Fruit fly (Drosophila melanogaster) Kc167 (cell line): ENCODE data around the gene Sras.

Source experiments
- Myc ChIP-seq: fragments of >200 bp; optimal IDR thresholded peaks from 2 replicates; lab custom pipeline; 2017; ENCODE audit warnings: missing external identifiers
- Sin3A ChIP-seq: fragments of >200 bp; optimal IDR thresholded peaks from 2 replicates; lab custom pipeline; 2018; ENCODE audit warnings: missing external identifiers
- h ChIP-seq: fragments of >200 bp; optimal IDR thresholded peaks from 3 replicates; lab custom pipeline; 2018; ENCODE audit warnings: missing external identifiers
- insv ChIP-seq: fragments of >200 bp; optimal IDR thresholded peaks from 3 replicates; lab custom pipeline; 2018; ENCODE audit warnings: missing external identifiers
- psq ChIP-seq: fragments of >200 bp; optimal IDR thresholded peaks from 2 replicates; lab custom pipeline; 2017; ENCODE audit warnings: missing external identifiers
- ttk ChIP-seq: sonication (Bioruptor generic); optimal IDR thresholded peaks from 2 replicates; lab custom pipeline; 2017; ENCODE audit warnings: missing external identifiers

Gene Sras

DNA sequence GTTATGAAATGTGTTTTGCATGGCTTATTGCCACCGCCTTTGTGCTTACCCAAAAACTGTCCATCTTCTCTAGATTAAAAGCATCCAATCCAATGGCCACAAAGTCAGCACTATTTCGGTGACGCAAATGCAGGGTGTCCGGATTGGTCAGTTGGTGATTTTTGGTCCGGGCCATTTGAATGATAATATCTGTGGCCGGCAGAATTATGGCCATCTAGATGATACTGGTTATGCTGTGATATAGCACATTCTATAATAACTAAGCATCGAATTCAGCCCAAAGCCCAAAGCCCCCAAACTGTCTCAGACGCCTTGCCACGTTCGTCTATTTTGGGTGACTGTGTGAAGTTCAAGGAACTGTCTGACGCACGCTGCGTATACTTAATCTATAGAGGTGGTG, 7.4 kb upstream of the Sras start:
- no peak for TF ChIP-seq Sin3A (lab: Kevin White, UChicago)
- no peak for TF ChIP-seq psq
- no peak for TF ChIP-seq Myc (lab: Kevin White, UChicago)
- TF ChIP-seq h (lab: Kevin White, UChicago), result no peak
- TF ChIP-seq ttk, result no peak

DNA sequence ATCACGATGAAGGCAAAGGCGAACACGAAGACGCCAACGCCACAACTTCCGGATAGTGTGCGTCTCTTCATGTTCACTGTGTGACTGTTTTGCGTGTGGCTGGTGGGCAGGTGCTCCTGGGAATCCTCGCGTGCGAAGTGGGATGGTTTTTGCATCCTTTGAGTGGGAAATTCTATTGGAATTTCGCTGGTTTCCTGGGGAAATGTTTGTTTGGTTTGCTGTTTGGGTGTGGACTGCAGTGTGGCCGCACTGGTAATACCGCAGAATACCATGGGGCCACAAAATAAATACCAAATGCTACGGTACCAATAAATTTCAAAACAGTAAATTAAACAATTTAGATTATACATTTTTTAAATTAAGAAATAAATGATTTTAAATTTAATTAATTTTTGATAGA, 2.2 kb upstream of the Sras start, which contains the start of gene sinu:
Gene sinu, minus strand, starts transcription at position 258 of the 400 bp plus-strand sequence.
- no peak for TF ChIP-seq insv (lab: Kevin White, UChicago)
- no peak for TF ChIP-seq Myc (lab: Kevin White, UChicago)
- no peak for TF ChIP-seq psq
- TF ChIP-seq h (lab: Kevin White, UChicago), result no peak
- TF ChIP-seq Sin3A (lab: Kevin White, UChicago), result no peak
- TF ChIP-seq ttk, result no peak

DNA sequence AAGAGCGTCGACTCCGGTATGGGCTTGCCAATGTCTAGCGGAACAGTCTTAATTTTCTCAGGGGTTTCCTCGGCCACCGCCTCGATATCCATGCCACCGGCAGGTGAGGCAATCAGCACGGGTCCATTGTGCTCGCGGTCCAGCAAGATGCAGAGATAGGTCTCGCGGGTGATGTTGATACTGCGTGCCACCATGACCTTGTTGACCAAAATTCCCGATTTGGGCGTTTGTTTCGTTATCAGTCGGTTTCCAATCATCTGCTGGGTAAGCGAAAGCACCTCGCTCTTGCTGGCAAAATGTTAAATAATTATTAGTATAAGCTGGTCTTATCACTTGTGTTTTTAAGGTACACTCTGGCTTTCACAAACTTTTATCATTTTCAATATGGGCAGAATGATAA, 990 bp upstream of the Sras start:
- TF ChIP-seq insv (lab: Kevin White, UChicago) (no peak), h (lab: Kevin White, UChicago) (no peak), Sin3A (lab: Kevin White, UChicago) (no peak), ttk (no peak), psq (no peak), Myc (lab: Kevin White, UChicago) (no peak)

DNA sequence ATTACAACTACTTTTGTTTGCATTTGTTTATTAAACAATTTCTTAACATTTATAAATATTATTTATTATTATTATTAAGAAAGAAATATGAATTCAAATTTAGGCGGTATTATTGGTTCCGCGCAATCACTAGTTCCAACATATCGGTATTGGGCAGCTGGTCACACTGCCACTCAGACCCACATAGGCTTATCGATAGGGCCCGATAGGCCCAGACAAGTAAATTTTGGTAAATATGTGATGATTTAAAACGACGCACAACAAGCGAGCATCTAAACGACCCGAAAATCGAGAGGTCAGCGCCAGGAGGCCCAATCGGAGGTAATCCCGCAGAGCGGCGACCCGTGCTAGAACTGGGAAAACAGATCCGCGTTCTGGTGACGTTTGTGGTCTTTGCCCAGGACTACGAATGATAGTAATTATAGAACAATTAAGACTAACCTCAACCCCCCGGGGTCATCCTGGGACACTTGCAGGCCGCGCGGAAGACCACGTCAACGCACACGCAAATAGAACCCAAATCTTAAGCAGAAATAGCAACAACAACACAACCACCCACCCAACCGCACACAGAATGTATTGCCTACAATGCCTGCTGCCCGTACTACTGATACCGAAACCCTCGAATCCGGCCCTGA, 1.6 kb downstream of the Sras start, which contains the start of gene bc10:
Gene bc10, plus strand, starts transcription at position 181 of the 638 bp plus-strand sequence.
- TF ChIP-seq h (lab: Kevin White, UChicago) (no peak), psq (no peak), insv (lab: Kevin White, UChicago) (no peak), Sin3A (lab: Kevin White, UChicago) (no peak)

DNA sequence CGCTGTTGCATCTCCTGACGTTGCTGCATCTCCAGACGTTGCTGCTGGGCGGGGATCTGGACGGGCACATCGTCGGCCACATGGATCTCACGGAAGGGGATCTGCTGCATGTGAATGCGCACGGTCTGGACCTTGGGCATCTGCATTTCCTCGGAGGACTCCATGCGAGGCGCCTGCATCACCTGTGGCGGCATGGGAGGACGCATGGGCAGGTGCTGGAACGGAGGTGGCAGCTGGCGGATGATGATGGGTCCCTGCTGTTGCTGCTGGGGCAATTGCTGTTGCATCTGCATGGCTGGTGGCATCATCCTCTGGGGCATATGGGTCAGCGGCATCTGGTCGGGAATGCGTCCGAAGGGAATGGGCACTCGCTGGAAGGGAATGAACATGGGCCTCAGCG, 4.8 kb downstream of the Sras start:
- TF ChIP-seq insv (lab: Kevin White, UChicago), result no peak

DNA sequence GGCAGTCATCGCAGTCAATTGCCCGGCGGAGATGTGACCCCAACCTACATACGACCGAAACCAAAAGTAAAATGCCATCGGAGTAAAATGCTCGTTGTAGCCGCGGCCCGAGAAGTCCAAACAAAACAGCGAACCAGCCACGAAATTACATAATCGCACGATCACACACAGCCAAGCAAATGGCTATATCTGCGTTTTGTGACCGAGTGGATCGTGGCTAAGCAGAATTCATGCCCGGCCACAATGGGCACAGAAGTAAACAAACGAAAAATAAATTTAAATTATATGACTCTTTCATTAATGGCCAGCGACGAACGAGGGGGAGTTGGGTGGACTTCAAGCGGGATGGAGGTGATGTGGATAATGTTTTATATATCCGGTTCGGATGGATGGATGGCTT, 6.2 kb downstream of the Sras start:
- no peak for TF ChIP-seq h (lab: Kevin White, UChicago)
- TF ChIP-seq ttk, result no peak
- no peak for TF ChIP-seq insv (lab: Kevin White, UChicago)
- TF ChIP-seq psq, result no peak
- no peak for TF ChIP-seq Sin3A (lab: Kevin White, UChicago)
- no peak for TF ChIP-seq Myc (lab: Kevin White, UChicago)

DNA sequence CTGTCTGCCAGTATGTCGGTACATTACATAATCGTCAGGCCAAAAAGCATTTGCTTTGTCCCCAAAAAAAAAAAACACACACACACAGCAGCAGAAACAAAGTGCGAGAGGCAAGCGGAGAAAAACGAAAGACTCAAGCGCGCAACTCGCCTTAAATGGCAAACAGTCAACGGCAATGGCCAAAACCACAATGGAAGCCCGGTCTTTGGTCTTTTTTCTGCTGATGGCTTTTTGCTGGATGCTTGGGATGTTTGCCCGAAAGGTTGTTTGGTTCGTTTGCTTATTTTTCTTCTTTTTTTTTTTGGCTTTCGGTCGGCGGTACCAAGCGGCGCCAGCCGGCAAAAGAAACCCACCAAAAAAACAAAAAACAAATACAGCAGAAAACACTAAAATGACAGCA, 7.5 kb downstream of the Sras start:
- TF ChIP-seq ttk (no peak), insv (lab: Kevin White, UChicago) (no peak), psq (no peak), Myc (lab: Kevin White, UChicago) (no peak), Sin3A (lab: Kevin White, UChicago) (no peak), h (lab: Kevin White, UChicago) (no peak)

DNA sequence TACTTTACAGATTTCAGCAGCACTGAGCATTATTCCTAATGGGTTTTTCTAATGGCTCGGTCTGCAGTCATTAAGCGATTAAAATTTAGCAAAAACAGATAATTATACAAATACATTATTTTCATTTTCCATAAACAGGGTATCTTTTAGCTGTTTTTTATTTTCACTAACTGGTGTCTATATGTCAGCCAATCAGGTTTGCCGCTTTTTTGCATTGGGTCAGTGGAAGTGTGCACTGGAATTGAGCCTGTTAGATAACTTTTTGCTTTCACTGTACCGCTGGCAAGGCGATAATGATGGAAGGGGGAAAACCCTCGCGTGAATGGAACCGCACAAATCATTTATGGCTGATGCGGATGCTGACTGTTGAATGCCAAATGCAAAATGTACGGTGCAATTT, 11.9 kb downstream of the Sras start:
- TF ChIP-seq insv (lab: Kevin White, UChicago) (no peak), h (lab: Kevin White, UChicago) (no peak), Sin3A (lab: Kevin White, UChicago) (no peak), ttk (no peak), psq (no peak), Myc (lab: Kevin White, UChicago) (no peak)

DNA sequence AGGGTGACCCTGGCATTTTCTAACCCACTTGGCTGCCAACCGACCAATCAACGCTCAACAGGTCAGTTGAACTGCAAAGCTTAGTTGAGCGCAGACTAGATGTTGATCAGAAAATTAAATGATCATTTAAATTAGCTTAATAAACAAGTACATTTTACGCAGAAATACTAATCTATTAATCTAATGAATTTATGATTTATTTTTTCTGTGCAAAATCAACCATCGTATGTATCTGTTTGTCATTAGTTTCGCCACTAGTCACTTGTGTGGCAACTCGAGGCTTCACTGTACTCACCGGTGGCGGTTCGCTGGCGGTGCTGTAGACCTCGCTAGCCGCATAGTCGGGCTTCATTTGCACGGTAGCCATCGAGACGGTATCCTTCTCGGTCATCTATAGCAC, 13.0 kb downstream of the Sras start:
- TF ChIP-seq insv (lab: Kevin White, UChicago) (no peak), psq (no peak), Sin3A (lab: Kevin White, UChicago) (no peak), ttk (no peak)

DNA sequence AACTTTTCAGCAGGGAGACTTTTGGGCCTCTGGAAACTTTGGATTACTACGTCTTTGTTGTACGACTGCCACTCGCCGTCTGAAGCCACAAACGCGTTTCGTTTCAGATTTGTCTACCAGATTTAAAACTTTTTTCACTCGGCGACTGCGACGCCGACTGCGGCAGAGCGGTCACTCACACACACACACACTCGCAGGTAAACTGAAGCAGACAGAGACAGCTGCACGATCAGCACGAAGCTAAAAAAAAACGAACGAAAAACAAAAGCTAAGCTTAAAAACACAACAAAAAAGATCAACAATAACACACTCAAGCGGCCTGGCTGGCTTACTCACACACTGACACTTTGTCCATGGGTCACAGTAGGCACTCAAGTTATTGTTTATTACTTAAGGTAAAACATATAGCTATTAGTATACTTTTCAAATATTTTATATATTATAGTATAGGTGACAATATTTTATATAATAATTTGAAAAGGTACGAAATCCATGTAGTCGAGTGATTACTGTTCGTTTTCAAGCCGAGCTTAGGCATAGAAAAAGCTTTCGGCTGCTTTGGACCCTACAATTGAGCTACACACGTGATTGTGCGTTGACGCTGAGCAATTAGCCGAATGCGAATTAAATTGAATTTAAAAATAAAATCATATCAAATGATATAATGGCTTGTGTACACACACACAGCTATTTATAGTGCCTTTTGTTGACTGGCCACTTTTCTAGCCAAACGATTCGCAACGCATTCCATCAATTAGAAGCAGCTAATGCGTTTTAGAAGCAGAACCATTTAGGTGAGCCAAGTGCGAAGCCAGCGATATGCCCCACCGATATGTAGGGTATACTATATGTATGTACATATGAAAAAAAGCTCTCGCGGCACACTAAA, 13.9 kb downstream of the Sras start, which contains the start of gene Msr-110:
Gene Msr-110, minus strand, starts transcription at position 99 of the 889 bp plus-strand sequence.
- TF ChIP-seq h (lab: Kevin White, UChicago), result no peak
- no peak for TF ChIP-seq psq
- no peak for TF ChIP-seq insv (lab: Kevin White, UChicago)
- no peak for TF ChIP-seq ttk
- TF ChIP-seq Myc (lab: Kevin White, UChicago), result no peak
- TF ChIP-seq Sin3A (lab: Kevin White, UChicago), result no peak

DNA sequence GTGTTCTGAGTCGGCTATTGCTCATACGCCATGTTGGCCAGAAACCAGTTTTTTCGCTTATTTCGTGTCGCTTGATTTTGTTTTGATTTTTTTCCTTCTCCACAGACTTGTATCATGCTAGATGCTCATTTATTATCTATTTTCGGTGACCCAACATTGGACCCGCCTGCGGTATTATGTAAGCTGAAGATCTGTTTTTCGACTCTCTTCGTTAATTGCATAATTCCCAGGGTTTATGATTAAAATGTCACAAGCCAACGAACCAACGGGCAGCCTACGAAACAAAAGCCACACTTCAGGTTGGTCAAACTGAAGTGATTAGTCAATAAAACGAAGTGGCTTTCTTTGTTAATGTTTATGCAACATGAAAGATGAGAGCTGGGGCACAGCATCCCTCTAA, 15.0 kb downstream of the Sras start:
- no peak for TF ChIP-seq ttk
- no peak for TF ChIP-seq insv (lab: Kevin White, UChicago)
- TF ChIP-seq psq, result no peak
- no peak for TF ChIP-seq Sin3A (lab: Kevin White, UChicago)
- TF ChIP-seq Myc (lab: Kevin White, UChicago), result no peak
- TF ChIP-seq h (lab: Kevin White, UChicago), result no peak

DNA sequence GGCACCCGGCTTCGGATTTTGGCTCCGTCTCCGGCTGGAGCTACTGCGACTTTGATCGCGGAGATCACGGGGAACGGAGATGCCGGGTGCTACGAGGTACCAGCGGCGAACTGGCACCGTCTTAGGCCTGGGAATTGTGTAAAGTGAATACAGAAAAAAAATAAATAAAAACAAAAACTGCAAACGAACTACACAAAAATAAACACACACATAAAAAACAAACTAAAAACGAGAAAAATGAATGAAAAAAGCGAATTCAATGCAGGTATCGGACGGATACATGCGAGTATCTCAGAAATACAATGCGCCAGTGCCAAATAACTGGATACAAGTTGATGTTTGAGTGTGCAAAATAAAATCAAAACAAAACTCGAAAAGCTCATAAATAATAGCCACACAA, 16.2 kb downstream of the Sras start:
- TF ChIP-seq insv (lab: Kevin White, UChicago), result no peak
- no peak for TF ChIP-seq Myc (lab: Kevin White, UChicago)
- no peak for TF ChIP-seq psq
- TF ChIP-seq Sin3A (lab: Kevin White, UChicago), result no peak
- TF ChIP-seq ttk, result no peak
- TF ChIP-seq h (lab: Kevin White, UChicago), result no peak
